Fruit fly (Drosophila melanogaster): ENCODE measurements around the gene nis.

Gene nis

dm6 chr2L:1613748-1614365 is 26.9 kb upstream of the nis start, which contains the start of gene RFeSP (continued):
- TF ChIP-seq CG18262 (tag; optimal IDR thresholded peaks at IDR 0.05) (no peak), trh (GFP tag; optimal IDR thresholded peaks at IDR 0.05) (no peak), ac (GFP tag; optimal IDR thresholded peaks at IDR 0.05) (no peak), Deaf1 (tag; optimal IDR thresholded peaks at IDR 0.05) (peak; percentile 30), CG8359 (GFP tag; optimal IDR thresholded peaks at IDR 0.05; ENCODE audit: borderline replicate concordance) (no peak), org-1 (GFP tag; optimal IDR thresholded peaks at IDR 0.05) (no peak), kay (GFP tag; optimal IDR thresholded peaks at IDR 0.05) (no peak), CG4707 (GFP tag; optimal IDR thresholded peaks at IDR 0.05) (no peak), CG13775 (GFP tag; optimal IDR thresholded peaks at IDR 0.05) (no peak), Ets97D (GFP tag; optimal IDR thresholded peaks at IDR 0.05) (peak; percentile 89), dpn (GFP tag; optimal IDR thresholded peaks at IDR 0.05) (peak in 1 of 2 experiments; percentile 30), CG10431 (GFP tag; optimal IDR thresholded peaks at IDR 0.05) (no peak), CG8281 (tag; optimal IDR thresholded peaks at IDR 0.05) (no peak), bowl (GFP tag; IDR thresholded peaks at IDR 0.05) (no peak), cato (GFP tag; optimal IDR thresholded peaks at IDR 0.05; ENCODE audit: borderline replicate concordance) (no peak), CG4820 (GFP tag; optimal IDR thresholded peaks at IDR 0.05) (no peak), CG17912 (GFP tag; optimal IDR thresholded peaks at IDR 0.05) (no peak), PHDP (tag; optimal IDR thresholded peaks at IDR 0.05) (no peak), CG15073 (GFP tag; optimal IDR thresholded peaks at IDR 0.05) (no peak), Drgx (GFP tag; IDR thresholded peaks at IDR 0.05) (no peak), tup (GFP tag; optimal IDR thresholded peaks at IDR 0.05) (no peak), NC2β (GFP tag; optimal IDR thresholded peaks at IDR 0.05) (peak; percentile 38), lab (GFP tag; optimal IDR thresholded peaks at IDR 0.05) (no peak), Hmr (GFP tag; optimal IDR thresholded peaks at IDR 0.05) (peak; percentile 70), E2f1 (GFP tag; IDR thresholded peaks at IDR 0.05) (no peak), ro (GFP tag; IDR thresholded peaks at IDR 0.05) (no peak), NK7.1 (GFP tag; optimal IDR thresholded peaks at IDR 0.05) (no peak), nerfin-1 (tag; optimal IDR thresholded peaks at IDR 0.05) (no peak), CG12391 (tag; optimal IDR thresholded peaks at IDR 0.05) (peak; percentile 35), CG17568 (GFP tag; optimal IDR thresholded peaks at IDR 0.05) (no peak), CG6254 (GFP tag; optimal IDR thresholded peaks at IDR 0.05) (no peak), CG32767 (GFP tag; IDR thresholded peaks at IDR 0.05) (no peak), CG43689 (GFP tag; IDR thresholded peaks at IDR 0.05) (no peak), en (GFP tag; optimal IDR thresholded peaks at IDR 0.05) (no peak), B-H1 (GFP tag; IDR thresholded peaks at IDR 0.05) (no peak), CG17829 (tag; optimal IDR thresholded peaks at IDR 0.05) (peak; percentile 49), run (tag; optimal IDR thresholded peaks at IDR 0.05) (no peak), bsh (GFP tag; optimal IDR thresholded peaks at IDR 0.05) (no peak), grau (tag; optimal IDR thresholded peaks at IDR 0.05) (peak; percentile 23), CG32772 (GFP tag; IDR thresholded peaks at IDR 0.05) (no peak), ftz-f1 (GFP tag; optimal IDR thresholded peaks at IDR 0.05) (peak; percentile 61), CG12155 (GFP tag; optimal IDR thresholded peaks at IDR 0.05) (peak; percentile 7), dmrt11E (tag; optimal IDR thresholded peaks at IDR 0.05) (peak; percentile 20), Abd-B (GFP tag; optimal IDR thresholded peaks at IDR 0.05) (no peak), CoRest (tag; optimal IDR thresholded peaks at IDR 0.05) (peak; percentile 77), CG12236 (GFP tag; optimal IDR thresholded peaks at IDR 0.05) (peak; percentile 8), CG33213 (GFP tag; optimal IDR thresholded peaks at IDR 0.05) (peak; percentile 89), Ravus (GFP tag; IDR thresholded peaks at IDR 0.05) (no peak), CG12942 (GFP tag; optimal IDR thresholded peaks at IDR 0.05) (no peak), gfzf (GFP tag; optimal IDR thresholded peaks at IDR 0.05) (peak; percentile 96)
